Fruit fly (Drosophila melanogaster) whole organism, wandering third instar larva: Measurements from ENCODE around the gene CG31926.

Experiments
- Abd-B ChIP-seq: fragments of >200 bp; optimal IDR thresholded peaks from 2 replicates; lab custom pipeline; 2017; ENCODE audit warnings: missing biosample characterization, missing genetic modification characterization
- CG32264 ChIP-seq: fragments of 200-800 bp; sonication (Bioruptor generic); optimal IDR thresholded peaks from 2 replicates; lab custom pipeline; 2016; ENCODE audit warnings: missing biosample characterization, missing genetic modification characterization
- CG9705 ChIP-seq: fragments of 200-800 bp; sonication (Bioruptor generic); optimal IDR thresholded peaks from 2 replicates; lab custom pipeline; 2018; ENCODE audit warnings: missing biosample characterization, mild to moderate bottlenecking, missing genetic modification characterization
- CrebA ChIP-seq: fragments of 200-800 bp; sonication (Bioruptor generic); optimal IDR thresholded peaks from 2 replicates; lab custom pipeline; 2016; ENCODE audit warnings: missing biosample characterization, mild to moderate bottlenecking, missing genetic modification characterization, borderline replicate concordance
- Dif ChIP-seq: fragments of 200-275, 200-300 bp; sonication (Bioruptor generic); optimal IDR thresholded peaks from 2 replicates; lab custom pipeline; 2018; ENCODE audit warnings: missing biosample characterization, missing genetic modification characterization; ENCODE audit not compliant: partially characterized antibody
- GATAd ChIP-seq: sonication (Bioruptor generic); optimal IDR thresholded peaks from 2 replicates; lab custom pipeline; 2016; ENCODE audit warnings: missing biosample characterization, missing genetic modification characterization
- HLH106 ChIP-seq: fragments of 200-800 bp; optimal IDR thresholded peaks from 3 replicates; lab custom pipeline; 2019; ENCODE audit warnings: missing biosample characterization, mild to moderate bottlenecking, missing genetic modification characterization, moderate library complexity
- Hnf4 ChIP-seq: fragments of 200-800 bp; sonication (Bioruptor generic); optimal IDR thresholded peaks from 2 replicates; lab custom pipeline; 2016; ENCODE audit warnings: missing biosample characterization, mild to moderate bottlenecking, missing genetic modification characterization
- Hr78 ChIP-seq: fragments of >200 bp; optimal IDR thresholded peaks from 2 replicates; lab custom pipeline; 2017; ENCODE audit warnings: missing biosample characterization, missing genetic modification characterization
- Hr83 ChIP-seq: fragments of 200-300 bp; sonication (Bioruptor generic); optimal IDR thresholded peaks from 2 replicates; lab custom pipeline; 2016; ENCODE audit warnings: missing biosample characterization, mild to moderate bottlenecking, missing genetic modification characterization, moderate library complexity; ENCODE audit not compliant: poor library complexity, severe bottlenecking
- Jra ChIP-seq: sonication (Bioruptor generic); optimal IDR thresholded peaks from 2 replicates; lab custom pipeline; 2016; ENCODE audit warnings: missing biosample characterization, missing genetic modification characterization
- Mio ChIP-seq: sonication (Bioruptor generic); optimal IDR thresholded peaks from 2 replicates; lab custom pipeline; 2016; ENCODE audit warnings: missing biosample characterization, missing genetic modification characterization
- Myc ChIP-seq: fragments of >200 bp; optimal IDR thresholded peaks from 2 replicates; lab custom pipeline; 2017
- N ChIP-seq: fragments of >200 bp; optimal IDR thresholded peaks from 2 replicates; lab custom pipeline; 2018; ENCODE audit warnings: missing biosample characterization, missing external identifiers, missing genetic modification characterization
- OdsH ChIP-seq: fragments of 200-800 bp; sonication (Bioruptor generic); optimal IDR thresholded peaks from 2 replicates; lab custom pipeline; 2016; ENCODE audit warnings: missing biosample characterization, mild to moderate bottlenecking, missing genetic modification characterization
- Rel ChIP-seq, 2 experiments: fragments of 200-800 bp; sonication (Bioruptor generic) in 1 of 2; optimal IDR thresholded peaks; 2 replicates in 1 of 2; 3 replicates in 1 of 2; lab custom pipeline; 2016 to 2019; ENCODE audit warnings: mild to moderate bottlenecking in 2 of 2, missing biosample characterization in 2 of 2, missing genetic modification characterization in 2 of 2, moderate library complexity in 1 of 2
- Sp1 ChIP-seq: fragments of 200-800 bp; sonication (Bioruptor generic); optimal IDR thresholded peaks from 3 replicates; lab custom pipeline; 2019; ENCODE audit warnings: missing biosample characterization, mild to moderate bottlenecking, missing genetic modification characterization, moderate library complexity
- br ChIP-seq: fragments of 200-800 bp; sonication (Bioruptor generic); optimal IDR thresholded peaks from 2 replicates; lab custom pipeline; 2016; ENCODE audit warnings: missing biosample characterization, missing genetic modification characterization
- brk ChIP-seq: fragments of 200-800 bp; sonication (Bioruptor generic); optimal IDR thresholded peaks from 2 replicates; lab custom pipeline; 2016; ENCODE audit warnings: missing biosample characterization, mild to moderate bottlenecking, missing genetic modification characterization
- dmrt93B ChIP-seq: fragments of 200-800 bp; sonication (Bioruptor generic); optimal IDR thresholded peaks from 2 replicates; lab custom pipeline; 2018; ENCODE audit warnings: missing biosample characterization, mild to moderate bottlenecking, missing genetic modification characterization
- ey ChIP-seq: fragments of 200-800 bp; sonication (Bioruptor generic); optimal IDR thresholded peaks from 2 replicates; lab custom pipeline; 2016; ENCODE audit warnings: missing biosample characterization, missing genetic modification characterization
- foxo ChIP-seq, 2 experiments: fragments of 200-800 bp; sonication (Bioruptor generic); optimal IDR thresholded peaks; 2 replicates in 1 of 2; 3 replicates in 1 of 2; lab custom pipeline; 2016 to 2017; ENCODE audit warnings: missing biosample characterization in 2 of 2, missing genetic modification characterization in 2 of 2
- fru ChIP-seq: fragments of 200-800 bp; sonication (Bioruptor generic); optimal IDR thresholded peaks from 3 replicates; lab custom pipeline; 2016; ENCODE audit warnings: missing biosample characterization, mild to moderate bottlenecking, missing genetic modification characterization
- h ChIP-seq: fragments of 200-800 bp; sonication (Bioruptor generic); optimal IDR thresholded peaks from 3 replicates; lab custom pipeline; 2016; ENCODE audit warnings: missing biosample characterization, mild to moderate bottlenecking, missing genetic modification characterization
- jim ChIP-seq: fragments of 175-275, 200-325 bp; sonication (Bioruptor generic); optimal IDR thresholded peaks from 2 replicates; lab custom pipeline; 2016; ENCODE audit warnings: missing biosample characterization, mild to moderate bottlenecking, missing genetic modification characterization
- lola ChIP-seq: fragments of >200 bp; optimal IDR thresholded peaks from 2 replicates; lab custom pipeline; 2017; ENCODE audit warnings: missing biosample characterization, missing genetic modification characterization
- pan ChIP-seq: fragments of >200 bp; optimal IDR thresholded peaks from 2 replicates; lab custom pipeline; 2017
- psq ChIP-seq: fragments of 200-800 bp; sonication (Bioruptor generic); optimal IDR thresholded peaks from 3 replicates; lab custom pipeline; 2017; ENCODE audit warnings: missing biosample characterization, mild to moderate bottlenecking, missing genetic modification characterization, moderate library complexity
- rgr ChIP-seq: fragments of 200-800 bp; sonication (Bioruptor generic); optimal IDR thresholded peaks from 3 replicates; lab custom pipeline; 2016; ENCODE audit warnings: missing biosample characterization, mild to moderate bottlenecking, missing genetic modification characterization
- sage ChIP-seq: fragments of 200-800 bp; sonication (Bioruptor generic); optimal IDR thresholded peaks from 2 replicates; lab custom pipeline; 2016; ENCODE audit warnings: missing biosample characterization, mild to moderate bottlenecking, missing genetic modification characterization
- sv ChIP-seq: fragments of 200-800 bp; sonication (Bioruptor generic); optimal IDR thresholded peaks from 3 replicates; lab custom pipeline; 2016; ENCODE audit warnings: missing biosample characterization, missing genetic modification characterization
- tai ChIP-seq: sonication (Bioruptor generic); optimal IDR thresholded peaks from 2 replicates; lab custom pipeline; 2016; ENCODE audit warnings: missing biosample characterization, missing genetic modification characterization
- woc ChIP-seq: sonication (Bioruptor generic); optimal IDR thresholded peaks from 2 replicates; lab custom pipeline; 2016; ENCODE audit warnings: missing biosample characterization, mild to moderate bottlenecking, missing genetic modification characterization

CG31926 gene

dm6 chr2L:1473427-1473826 is 21.8 kb upstream of the CG31926 start:
- TF ChIP-seq N (GFP tag; lab: Kevin White, UChicago) (no peak), rgr (GFP tag; lab: Kevin White, UChicago) (peak; percentile 68), Jra (peak; percentile 44), br (GFP tag; lab: Kevin White, UChicago) (peak; percentile 58), foxo (GFP tag; optimal IDR thresholded peaks at IDR 0.05; lab: Kevin White, UChicago) (peak in 1 of 2 experiments; percentile 72), Sp1 (peak; percentile 58), HLH106 (tag; lab: Kevin White, UChicago) (peak; percentile 63), h (GFP tag; lab: Kevin White, UChicago) (peak; percentile 76), woc (GFP tag; lab: Kevin White, UChicago) (peak; percentile 72), Dif (GFP tag; lab: Kevin White, UChicago) (no peak), dmrt93B (GFP tag; lab: Kevin White, UChicago) (peak; percentile 21), psq (GFP tag; lab: Kevin White, UChicago) (peak; percentile 60), OdsH (GFP tag; lab: Kevin White, UChicago) (peak; percentile 72), tai (GFP tag; lab: Kevin White, UChicago) (peak; percentile 46), CrebA (GFP tag; lab: Kevin White, UChicago) (no peak), fru (GFP tag; lab: Kevin White, UChicago) (peak; percentile 78), Hnf4 (GFP tag; lab: Kevin White, UChicago) (peak; percentile 69), Mio (GFP tag; lab: Kevin White, UChicago) (no peak), Rel (GFP tag; optimal IDR thresholded peaks at IDR 0.05; lab: Kevin White, UChicago) (no peak), Rel (tag; optimal IDR thresholded peaks at IDR 0.05; lab: Kevin White, UChicago) (no peak), pan (lab: Kevin White, UChicago) (no peak), brk (peak; percentile 23), ey (GFP tag; lab: Kevin White, UChicago) (peak; percentile 69)

- TF ChIP-seq Hr78: no peak
- TF ChIP-seq Myc (lab: Kevin White, UChicago): no peak
- TF ChIP-seq sv (GFP tag; lab: Kevin White, UChicago): no peak
- no peak for TF ChIP-seq lola
- no peak for TF ChIP-seq jim (GFP tag; lab: Kevin White, UChicago)
- peak; percentile 36 for TF ChIP-seq fru (GFP tag; lab: Kevin White, UChicago)
- no peak for TF ChIP-seq dmrt93B (GFP tag; lab: Kevin White, UChicago)
- peak; percentile 22 for TF ChIP-seq br (GFP tag; lab: Kevin White, UChicago)
- no peak for TF ChIP-seq GATAd (GFP tag; lab: Kevin White, UChicago)
- peak in 1 of 2 experiments; percentile 0 for TF ChIP-seq foxo (GFP tag; optimal IDR thresholded peaks at IDR 0.05; lab: Kevin White, UChicago)
- no peak for TF ChIP-seq Mio (GFP tag; lab: Kevin White, UChicago)
Observed at dm6 chr2L:1476872-1477503, 18.3 kb upstream of the CG31926 start.

DNA sequence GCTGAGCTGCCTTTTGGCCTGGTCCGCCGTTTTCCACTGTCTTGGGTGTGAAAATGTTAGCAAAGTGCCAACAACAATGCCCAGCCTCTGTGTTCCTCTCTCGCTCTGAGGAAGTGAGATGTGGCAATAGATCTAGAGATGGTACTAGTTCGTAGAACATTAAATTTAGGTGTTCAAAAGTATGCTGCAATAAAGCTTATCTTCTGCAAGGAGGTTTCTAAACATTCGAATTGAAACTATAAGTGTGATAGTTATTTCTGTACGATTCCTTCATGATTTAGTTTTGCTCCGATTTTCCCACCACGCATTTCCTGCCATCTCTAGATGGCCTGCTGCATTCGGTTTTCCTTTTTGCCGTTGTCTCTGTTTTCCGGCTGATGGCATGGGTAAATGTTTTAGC is 16.8 kb upstream of the CG31926 start:
- TF ChIP-seq fru (GFP tag; lab: Kevin White, UChicago): no peak
- TF ChIP-seq woc (GFP tag; lab: Kevin White, UChicago): no peak
- TF ChIP-seq Hr78: no peak
- no peak for TF ChIP-seq Hr83 (GFP tag; lab: Kevin White, UChicago)
- no peak for TF ChIP-seq GATAd (GFP tag; lab: Kevin White, UChicago)
- TF ChIP-seq jim (GFP tag; lab: Kevin White, UChicago): no peak
- TF ChIP-seq CG9705 (GFP tag; lab: Kevin White, UChicago): no peak
- no peak for TF ChIP-seq rgr (GFP tag; lab: Kevin White, UChicago)
- no peak for TF ChIP-seq sage (GFP tag; lab: Kevin White, UChicago)
- TF ChIP-seq CrebA (GFP tag; lab: Kevin White, UChicago): no peak
- no peak for TF ChIP-seq Abd-B
- TF ChIP-seq h (GFP tag; lab: Kevin White, UChicago): no peak
- no peak for TF ChIP-seq Myc (lab: Kevin White, UChicago)
- no peak for TF ChIP-seq CG32264 (GFP tag; lab: Kevin White, UChicago)
- no peak for TF ChIP-seq Mio (GFP tag; lab: Kevin White, UChicago)
- no peak for TF ChIP-seq lola
- no peak for TF ChIP-seq Sp1
- TF ChIP-seq foxo (GFP tag; optimal IDR thresholded peaks at IDR 0.05; lab: Kevin White, UChicago): no peak
